Fruit fly (Drosophila melanogaster) whole organism, pupa: ENCODE data around the gene CG13251.
A peak's percentile ranks its signal among the peaks of the same experiment; 100 is the strongest.

Source experiments
- CG10348 ChIP-seq: fragments of 200-800 bp; sonication (Bioruptor generic); IDR thresholded peaks from 2 replicates; pipeline ENCODE4 v1.3.6; 2022; ENCODE audit warnings: missing biosample characterization, missing genetic modification characterization
- CG12605 ChIP-seq: fragments of 200-800 bp; sonication (Bioruptor generic); IDR thresholded peaks from 2 replicates; pipeline ENCODE4 v1.3.6; 2022; ENCODE audit warnings: missing biosample characterization, missing genetic modification characterization
- CG13204 ChIP-seq: fragments of 200-800 bp; sonication (Bioruptor generic); optimal IDR thresholded peaks from 2 replicates; lab custom pipeline; 2018; ENCODE audit warnings: missing biosample characterization, mild to moderate bottlenecking, missing genetic modification characterization, moderate library complexity
- CG14655 ChIP-seq: fragments of 200-800 bp; sonication (Bioruptor generic); optimal IDR thresholded peaks from 3 replicates; lab custom pipeline; 2017; ENCODE audit warnings: mild to moderate bottlenecking, missing biosample characterization, missing genetic modification reagents, missing genetic modification characterization
- CG15710 ChIP-seq: fragments of 200-800 bp; sonication (Bioruptor generic); optimal IDR thresholded peaks from 2 replicates; lab custom pipeline; 2018; ENCODE audit warnings: missing biosample characterization, mild to moderate bottlenecking, missing genetic modification characterization, moderate library complexity
- CG17806 ChIP-seq: fragments of 200-800 bp; sonication (Bioruptor generic); optimal IDR thresholded peaks from 2 replicates; lab custom pipeline; 2018; ENCODE audit warnings: missing biosample characterization, mild to moderate bottlenecking, missing genetic modification characterization, moderate library complexity
- CG32121 ChIP-seq: fragments of 200-800 bp; sonication (Bioruptor generic); IDR thresholded peaks from 2 replicates; pipeline ENCODE4 v1.3.6; 2022; ENCODE audit warnings: missing biosample characterization, missing genetic modification characterization
- CG34367 ChIP-seq: fragments of 200-800 bp; sonication (Bioruptor generic); optimal IDR thresholded peaks from 2 replicates; lab custom pipeline; 2018; ENCODE audit warnings: missing biosample characterization, mild to moderate bottlenecking, missing genetic modification characterization
- CG4496 ChIP-seq: fragments of 200-800 bp; sonication (Bioruptor generic); IDR thresholded peaks from 3 replicates; pipeline ENCODE4 v1.3.6; 2022; ENCODE audit warnings: missing biosample characterization, missing genetic modification characterization
- CG8159 ChIP-seq: fragments of 200-800 bp; sonication (Bioruptor generic); optimal IDR thresholded peaks from 3 replicates; lab custom pipeline; 2018; ENCODE audit warnings: missing biosample characterization, mild to moderate bottlenecking, missing genetic modification characterization, moderate library complexity
- CG8301 ChIP-seq: fragments of 200-800 bp; sonication (Bioruptor generic); optimal IDR thresholded peaks from 2 replicates; lab custom pipeline; 2018; ENCODE audit warnings: missing biosample characterization, mild to moderate bottlenecking, missing genetic modification characterization
- CG9948 ChIP-seq: fragments of 200-800 bp; sonication (Bioruptor generic); optimal IDR thresholded peaks from 2 replicates; lab custom pipeline; 2018; ENCODE audit warnings: missing biosample characterization, mild to moderate bottlenecking, missing genetic modification characterization, moderate library complexity
- D1 ChIP-seq: fragments of 200-800 bp; sonication (Bioruptor generic); optimal IDR thresholded peaks from 2 replicates; lab custom pipeline; 2018; ENCODE audit warnings: missing biosample characterization, mild to moderate bottlenecking, missing genetic modification characterization, moderate library complexity
- EcR ChIP-seq: fragments of 200-800 bp; sonication (Bioruptor generic); optimal IDR thresholded peaks from 3 replicates; lab custom pipeline; 2019; ENCODE audit warnings: missing biosample characterization, missing genetic modification characterization, mild to moderate bottlenecking, moderate library complexity, missing genetic modification reagents
- Ets98B ChIP-seq: fragments of 200-800 bp; sonication (Bioruptor generic); IDR thresholded peaks from 2 replicates; pipeline ENCODE4 v1.3.6; 2022; ENCODE audit warnings: missing biosample characterization, missing genetic modification characterization
- Pif1A ChIP-seq: fragments of 200-800 bp; sonication (Bioruptor generic); optimal IDR thresholded peaks from 3 replicates; lab custom pipeline; 2016; ENCODE audit warnings: missing biosample characterization, missing genetic modification characterization
- Pif1B ChIP-seq: fragments of 200-800 bp; sonication (Bioruptor generic); optimal IDR thresholded peaks from 3 replicates; lab custom pipeline; 2016; ENCODE audit warnings: missing biosample characterization, missing genetic modification characterization
- Snoo ChIP-seq: fragments of 200-800 bp; sonication (Bioruptor generic); optimal IDR thresholded peaks from 3 replicates; lab custom pipeline; 2017; ENCODE audit warnings: missing biosample characterization, mild to moderate bottlenecking, missing genetic modification characterization, inconsistent platforms
- fd96Ca ChIP-seq: fragments of 200-800 bp; sonication (Bioruptor generic); IDR thresholded peaks from 3 replicates; pipeline ENCODE4 v1.3.6; 2022; ENCODE audit warnings: missing biosample characterization, missing genetic modification characterization
- gl ChIP-seq: fragments of 200-800 bp; sonication (Bioruptor generic); optimal IDR thresholded peaks from 2 replicates; lab custom pipeline; 2018; ENCODE audit warnings: missing biosample characterization, mild to moderate bottlenecking, missing genetic modification characterization

The CG13251 gene

dm6 chr3L:20661178-20661577, 24.2 kb downstream of the CG13251 start:
- TF ChIP-seq CG17806 (tag; lab: Kevin White, UChicago) (no peak), CG15710 (no peak), CG4496 (GFP tag; lab: Robert Waterston, UW) (no peak), CG10348 (GFP tag; lab: Robert Waterston, UW) (no peak), CG9948 (tag; lab: Kevin White, UChicago) (no peak), CG13204 (GFP tag; lab: Kevin White, UChicago) (no peak), CG34367 (no peak), CG8301 (tag; lab: Kevin White, UChicago) (no peak), CG14655 (GFP tag; lab: Kevin White, UChicago) (no peak), CG32121 (GFP tag; lab: Robert Waterston, UW) (no peak), fd96Ca (GFP tag; lab: Robert Waterston, UW) (no peak), CG12605 (GFP tag; lab: Robert Waterston, UW) (no peak), gl (tag; lab: Kevin White, UChicago) (no peak), Pif1B (GFP tag; lab: Kevin White, UChicago) (no peak), D1 (tag; lab: Kevin White, UChicago) (no peak), EcR (GFP tag; lab: Kevin White, UChicago) (no peak), CG8159 (tag; lab: Kevin White, UChicago) (no peak)

- no peak for TF ChIP-seq Snoo
- no peak for TF ChIP-seq Ets98B (GFP tag; lab: Robert Waterston, UW)
- no peak for TF ChIP-seq CG17806 (tag; lab: Kevin White, UChicago)
- no peak for TF ChIP-seq CG14655 (GFP tag; lab: Kevin White, UChicago)
- TF ChIP-seq CG8159 (tag; lab: Kevin White, UChicago): no peak
- no peak for TF ChIP-seq CG13204 (GFP tag; lab: Kevin White, UChicago)
- TF ChIP-seq CG12605 (GFP tag; lab: Robert Waterston, UW): no peak
- TF ChIP-seq CG4496 (GFP tag; lab: Robert Waterston, UW): no peak
- no peak for TF ChIP-seq CG9948 (tag; lab: Kevin White, UChicago)
- no peak for TF ChIP-seq fd96Ca (GFP tag; lab: Robert Waterston, UW)
- TF ChIP-seq D1 (tag; lab: Kevin White, UChicago): no peak
- TF ChIP-seq CG8301 (tag; lab: Kevin White, UChicago): no peak
- TF ChIP-seq, all 21 proteins: peak for 0
These were observed 25.0 kb downstream of the CG13251 start for dm6 chr3L:20661905-20662508.

dm6 chr3L:20663967-20664366, 27.0 kb downstream of the CG13251 start:
- TF ChIP-seq CG12605 (GFP tag; lab: Robert Waterston, UW) (no peak), CG9948 (tag; lab: Kevin White, UChicago) (no peak), CG10348 (GFP tag; lab: Robert Waterston, UW) (no peak)

- no peak for TF ChIP-seq CG13204 (GFP tag; lab: Kevin White, UChicago)
- TF ChIP-seq CG14655 (GFP tag; lab: Kevin White, UChicago): peak; percentile 13
These were observed 30.4 kb downstream of the CG13251 start for dm6 chr3L:20667408-20667807.

- TF ChIP-seq CG9948 (tag; lab: Kevin White, UChicago) (no peak), Pif1B (GFP tag; lab: Kevin White, UChicago) (no peak), EcR (GFP tag; lab: Kevin White, UChicago) (no peak), CG4496 (GFP tag; lab: Robert Waterston, UW) (no peak), CG15710 (no peak), gl (tag; lab: Kevin White, UChicago) (no peak), Pif1A (GFP tag; lab: Kevin White, UChicago) (no peak), fd96Ca (GFP tag; lab: Robert Waterston, UW) (no peak), Ets98B (GFP tag; lab: Robert Waterston, UW) (no peak), CG8159 (tag; lab: Kevin White, UChicago) (no peak), CG12605 (GFP tag; lab: Robert Waterston, UW) (no peak), Snoo (no peak), CG14655 (GFP tag; lab: Kevin White, UChicago) (no peak), CG34367 (no peak), D1 (tag; lab: Kevin White, UChicago) (no peak), CG8301 (tag; lab: Kevin White, UChicago) (no peak), CG17806 (tag; lab: Kevin White, UChicago) (no peak), CG32121 (GFP tag; lab: Robert Waterston, UW) (no peak), CG10348 (GFP tag; lab: Robert Waterston, UW) (no peak)
These were observed 34.7 kb downstream of the CG13251 start for dm6 chr3L:20671659-20672058.

dm6 chr3L:20672364-20672763, 35.4 kb downstream of the CG13251 start:
- TF ChIP-seq EcR (GFP tag; lab: Kevin White, UChicago) (no peak), CG15710 (peak; percentile 18), Ets98B (GFP tag; lab: Robert Waterston, UW) (no peak), CG14655 (GFP tag; lab: Kevin White, UChicago) (no peak), CG8159 (tag; lab: Kevin White, UChicago) (peak; percentile 24), fd96Ca (GFP tag; lab: Robert Waterston, UW) (no peak), CG17806 (tag; lab: Kevin White, UChicago) (no peak), CG12605 (GFP tag; lab: Robert Waterston, UW) (no peak)
